Worm (Caenorhabditis elegans) whole organism, mixed stage, embryonic: ENCODE data around the gene C27B7.2.

ENCODE experiments used
- M03D4.4 ChIP-seq: sonication (generic microtip); optimal IDR thresholded peaks from 2 replicates; lab custom pipeline; 2017; ENCODE audit warnings: mild to moderate bottlenecking, missing genetic modification characterization, missing compliant biosample characterization
- blmp-1 ChIP-seq: fragments of 150-350 bp; optimal IDR thresholded peaks from 2 replicates; lab custom pipeline; 2014; ENCODE audit warnings: missing biosample characterization, missing genetic modification characterization
- ces-1 ChIP-seq: fragments of 150-350 bp; optimal IDR thresholded peaks from 2 replicates; lab custom pipeline; 2014; ENCODE audit warnings: missing biosample characterization, missing genetic modification reagents, missing genetic modification characterization
- cnd-1 ChIP-seq: fragments of 200-800 bp; sonication (Bioruptor generic); optimal IDR thresholded peaks from 2 replicates; lab custom pipeline; 2018; ENCODE audit warnings: mild to moderate bottlenecking, missing genetic modification characterization, missing compliant biosample characterization
- drap-1 ChIP-seq: fragments of 200-800 bp; sonication (Bioruptor generic); optimal IDR thresholded peaks from 3 replicates; lab custom pipeline; 2018; ENCODE audit warnings: mild to moderate bottlenecking, missing genetic modification characterization, missing compliant biosample characterization
- hlh-1 ChIP-seq: fragments of 150-350 bp; optimal IDR thresholded peaks from 2 replicates; lab custom pipeline; 2014; ENCODE audit warnings: missing biosample characterization, missing genetic modification reagents, missing genetic modification characterization
- lsy-2 ChIP-seq: fragments of 150-350 bp; optimal IDR thresholded peaks from 2 replicates; lab custom pipeline; 2014; ENCODE audit warnings: missing biosample characterization, missing genetic modification characterization
- mab-5 ChIP-seq: fragments of 150-350 bp; optimal IDR thresholded peaks from 2 replicates; lab custom pipeline; 2014; ENCODE audit warnings: missing biosample characterization, missing genetic modification characterization
- nhr-12 ChIP-seq: fragments of 150-350 bp; optimal IDR thresholded peaks from 2 replicates; lab custom pipeline; 2014; ENCODE audit warnings: missing biosample characterization, missing genetic modification characterization
- nhr-76 ChIP-seq: sonication (generic microtip); optimal IDR thresholded peaks from 2 replicates; lab custom pipeline; 2017; ENCODE audit warnings: missing biosample characterization, missing genetic modification characterization
- pha-4 ChIP-seq: fragments of 150-350 bp; optimal IDR thresholded peaks from 2 replicates; lab custom pipeline; 2018; ENCODE audit warnings: missing biosample characterization, missing genetic modification reagents, missing genetic modification characterization
- sem-2 ChIP-seq: fragments of 200-800 bp; sonication (Bioruptor generic); optimal IDR thresholded peaks from 2 replicates; lab custom pipeline; 2018; ENCODE audit warnings: mild to moderate bottlenecking, missing genetic modification characterization, missing compliant biosample characterization
- snpc-4 ChIP-seq: fragments of 150-350 bp; optimal IDR thresholded peaks from 2 replicates; lab custom pipeline; 2014; ENCODE audit warnings: missing biosample characterization, missing genetic modification characterization
- tbx-8 ChIP-seq: fragments of 200-800 bp; sonication (Bioruptor generic); optimal IDR thresholded peaks from 2 replicates; lab custom pipeline; 2018; ENCODE audit warnings: mild to moderate bottlenecking, missing genetic modification characterization, moderate library complexity, missing compliant biosample characterization
- unc-39 ChIP-seq: fragments of 150-350 bp; optimal IDR thresholded peaks from 2 replicates; lab custom pipeline; 2014; ENCODE audit warnings: missing biosample characterization, missing genetic modification characterization
- ztf-11 ChIP-seq: fragments of 150-350 bp; optimal IDR thresholded peaks from 2 replicates; lab custom pipeline; 2014; ENCODE audit warnings: missing biosample characterization, missing genetic modification characterization

Gene C27B7.2

DNA sequence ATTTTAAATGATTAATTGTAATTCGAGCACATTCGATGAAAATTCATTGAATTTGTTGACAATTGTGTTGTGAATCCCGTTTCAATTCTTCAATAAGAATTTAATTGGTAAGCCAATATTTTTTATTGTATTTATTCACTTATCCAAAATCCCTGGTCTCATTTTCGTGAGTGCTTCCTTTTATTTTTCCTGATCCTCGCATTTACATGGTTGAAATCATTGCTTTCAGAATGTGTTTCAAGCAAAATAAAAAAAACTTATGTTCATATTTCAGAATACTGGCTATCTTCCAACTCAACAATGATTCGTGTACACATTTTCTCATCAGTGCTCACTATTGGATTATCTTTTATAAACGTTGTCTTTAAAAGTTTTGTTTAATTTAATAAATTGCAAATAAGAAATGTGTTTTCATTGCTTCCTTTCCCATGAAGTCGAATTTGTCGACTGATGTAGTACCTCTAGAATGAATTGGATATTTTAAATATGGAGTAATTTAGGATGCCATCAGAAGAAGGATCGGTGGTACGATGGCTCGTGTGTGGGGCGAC lies 37.4 kb downstream of the C27B7.2 start, which contains the start of the genes D1046.18 and slc-25A26:
TSS of gene D1046.18 (plus strand) at position 301 of the 551 bp plus-strand sequence.
TSS of gene slc-25A26 (plus strand) at position 501 of the 551 bp plus-strand sequence.
- TF ChIP-seq drap-1 (GFP tag; lab: Kevin White, UChicago) (no peak), nhr-76 (no peak), tbx-8 (GFP tag; lab: Kevin White, UChicago) (no peak), M03D4.4 (tag; lab: Kevin White, UChicago) (no peak), hlh-1 (tag; lab: Kevin White, UChicago) (no peak), nhr-12 (tag; lab: Kevin White, UChicago) (no peak), ces-1 (GFP tag; lab: Kevin White, UChicago) (no peak), pha-4 (no peak), blmp-1 (no peak), mab-5 (no peak), snpc-4 (tag; lab: Kevin White, UChicago) (no peak), lsy-2 (no peak), ztf-11 (tag; lab: Kevin White, UChicago) (no peak), unc-39 (no peak), cnd-1 (tag; lab: Kevin White, UChicago) (no peak)

DNA sequence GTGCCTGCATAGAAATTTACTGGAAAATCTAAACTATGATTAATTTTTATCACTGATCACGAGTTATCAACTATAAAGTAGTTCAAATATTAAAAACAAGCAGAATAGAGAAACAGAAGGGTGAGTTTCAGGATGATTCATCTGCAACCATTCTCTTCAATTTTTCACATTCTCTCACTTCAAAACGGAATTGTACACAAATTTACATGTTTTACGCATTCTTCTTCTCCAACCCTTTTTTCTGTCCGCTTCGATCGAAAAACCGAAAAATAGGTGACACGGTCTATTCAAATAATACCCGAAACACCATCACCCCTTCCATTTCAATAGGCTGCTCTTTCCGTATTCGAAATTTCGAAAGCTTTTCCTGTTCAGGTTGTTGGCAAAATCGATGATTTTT lies 40.9 kb downstream of the C27B7.2 start, which contains the start of gene D1046.4:
TSS of gene D1046.4 (plus strand) at position 301 of the 400 bp plus-strand sequence.
- TF ChIP-seq sem-2, result no peak

DNA sequence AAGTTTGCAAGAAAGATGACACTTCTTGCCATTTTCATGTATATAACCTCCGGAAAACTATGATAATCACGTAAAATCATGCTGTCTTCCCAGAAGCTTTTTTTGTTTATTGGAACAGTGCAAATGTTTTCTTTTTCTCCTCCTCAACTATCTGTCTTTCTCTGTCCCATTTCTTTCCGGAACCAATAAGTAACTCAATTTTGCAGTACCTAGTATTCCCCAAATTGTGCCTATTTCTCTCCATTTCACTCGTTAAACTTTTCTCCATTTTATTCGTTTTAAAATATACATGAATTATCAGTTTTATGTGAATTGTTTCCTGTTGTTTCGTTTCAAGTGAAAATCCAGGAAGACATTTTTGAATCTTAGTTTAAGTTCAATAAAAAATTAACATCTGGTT lies 50.8 kb downstream of the C27B7.2 start:
- TF ChIP-seq nhr-12 (tag; lab: Kevin White, UChicago) (no peak), ces-1 (GFP tag; lab: Kevin White, UChicago) (peak; percentile 73)
